Fruit fly (Drosophila melanogaster) whole organism, embryonic: ENCODE data around the gene Lcp65Ae.

Experiments
- CG1024 ChIP-seq: fragments of 200-800 bp; sonication (Bioruptor generic); IDR thresholded peaks from 2 replicates; pipeline ENCODE4 v1.3.6; 2022; ENCODE audit warnings: missing biosample characterization, missing genetic modification characterization
- CG10366 ChIP-seq: fragments of 200-800 bp; sonication (Bioruptor generic); IDR thresholded peaks from 2 replicates; pipeline ENCODE4 v1.3.6; 2022; ENCODE audit warnings: missing biosample characterization, missing genetic modification characterization
- CG10431 ChIP-seq: fragments of 200-800 bp; sonication (Bioruptor generic); optimal IDR thresholded peaks from 3 replicates; lab custom pipeline; 2018; ENCODE audit warnings: missing biosample characterization, mild to moderate bottlenecking, missing genetic modification characterization
- CG10462 ChIP-seq: fragments of 200-800 bp; sonication (Bioruptor generic); optimal IDR thresholded peaks from 2 replicates; lab custom pipeline; 2016; ENCODE audit warnings: missing biosample characterization, missing genetic modification characterization
- CG11247 ChIP-seq: fragments of 200-800 bp; sonication (Bioruptor generic); IDR thresholded peaks from 2 replicates; pipeline ENCODE4 v1.3.6; 2022; ENCODE audit warnings: missing biosample characterization, missing genetic modification characterization
- CG12155 ChIP-seq: fragments of 200-800 bp; sonication (Bioruptor generic); optimal IDR thresholded peaks from 3 replicates; lab custom pipeline; 2016; ENCODE audit warnings: missing biosample characterization, missing genetic modification characterization
- CG17186 ChIP-seq: fragments of 200-800 bp; sonication (Bioruptor generic); optimal IDR thresholded peaks from 3 replicates; lab custom pipeline; 2017; ENCODE audit warnings: missing biosample characterization, missing genetic modification reagents, missing genetic modification characterization
- CG17568 ChIP-seq: fragments of 200-800 bp; sonication (Bioruptor generic); optimal IDR thresholded peaks from 2 replicates; lab custom pipeline; 2018; ENCODE audit warnings: missing biosample characterization, mild to moderate bottlenecking, missing genetic modification characterization, moderate library complexity
- CG17612 ChIP-seq: fragments of 200-800 bp; sonication (Bioruptor generic); IDR thresholded peaks from 2 replicates; pipeline ENCODE4 v1.3.6; 2022; ENCODE audit warnings: missing biosample characterization, missing genetic modification characterization
- CG17829 ChIP-seq: fragments of 200-800 bp; optimal IDR thresholded peaks from 2 replicates; lab custom pipeline; 2019; ENCODE audit warnings: missing biosample characterization, mild to moderate bottlenecking, missing genetic modification characterization, moderate library complexity
- CG2678 ChIP-seq: fragments of 200-800 bp; sonication (Bioruptor generic); optimal IDR thresholded peaks from 3 replicates; lab custom pipeline; 2019; ENCODE audit warnings: missing biosample characterization, mild to moderate bottlenecking, missing genetic modification characterization, moderate library complexity
- CG2875 ChIP-seq: fragments of 200-800 bp; sonication (Bioruptor generic); optimal IDR thresholded peaks from 2 replicates; lab custom pipeline; 2017; ENCODE audit warnings: missing biosample characterization, mild to moderate bottlenecking, missing genetic modification characterization, missing genetic modification reagents
- CG30020 ChIP-seq: fragments of 200-800 bp; optimal IDR thresholded peaks from 2 replicates; lab custom pipeline; 2019; ENCODE audit warnings: missing biosample characterization, mild to moderate bottlenecking, missing genetic modification characterization, moderate library complexity
- CG30431 ChIP-seq: fragments of 200-800 bp; sonication (Bioruptor generic); optimal IDR thresholded peaks from 2 replicates; lab custom pipeline; 2017; ENCODE audit warnings: missing biosample characterization, missing genetic modification characterization
- CG33213 ChIP-seq: fragments of 200-800 bp; sonication (Bioruptor generic); optimal IDR thresholded peaks from 3 replicates; lab custom pipeline; 2016; ENCODE audit warnings: missing biosample characterization, missing genetic modification characterization
- CG3847 ChIP-seq: fragments of 200-800 bp; sonication (Bioruptor generic); IDR thresholded peaks from 2 replicates; pipeline ENCODE4 v1.3.6; 2022; ENCODE audit warnings: missing biosample characterization, missing genetic modification characterization
- CG5953 ChIP-seq: fragments of 200-800 bp; sonication (Bioruptor generic); IDR thresholded peaks from 2 replicates; pipeline ENCODE4 v1.3.6; 2022; ENCODE audit warnings: missing biosample characterization, missing genetic modification characterization
- CG6254 ChIP-seq: fragments of 200-800 bp; sonication (Bioruptor generic); optimal IDR thresholded peaks from 3 replicates; lab custom pipeline; 2017; ENCODE audit warnings: mild to moderate bottlenecking, missing biosample characterization, missing genetic modification reagents, missing genetic modification characterization
- CG6272 ChIP-seq: fragments of 200-800 bp; sonication (Bioruptor generic); IDR thresholded peaks from 2 replicates; pipeline ENCODE4 v1.3.6; 2022; ENCODE audit warnings: missing biosample characterization, missing genetic modification characterization
- CG6765 ChIP-seq: fragments of 200-800 bp; sonication (Bioruptor generic); optimal IDR thresholded peaks from 3 replicates; lab custom pipeline; 2017; ENCODE audit warnings: missing biosample characterization, mild to moderate bottlenecking, missing genetic modification characterization
- CG7987 ChIP-seq: fragments of 200-800 bp; sonication (Bioruptor generic); optimal IDR thresholded peaks from 2 replicates; lab custom pipeline; 2018; ENCODE audit warnings: missing biosample characterization, mild to moderate bottlenecking, missing genetic modification characterization, moderate library complexity
- CG8478 ChIP-seq: fragments of >200 bp; optimal IDR thresholded peaks from 2 replicates; lab custom pipeline; 2018
- CG9437 ChIP-seq: fragments of 200-800 bp; sonication (Bioruptor generic); optimal IDR thresholded peaks from 2 replicates; lab custom pipeline; 2018; ENCODE audit warnings: missing biosample characterization, mild to moderate bottlenecking, missing genetic modification characterization
- Chrac-16 ChIP-seq: fragments of 200-800 bp; sonication (Bioruptor generic); optimal IDR thresholded peaks from 3 replicates; lab custom pipeline; 2016; ENCODE audit warnings: missing biosample characterization, missing genetic modification characterization
- Ets97D ChIP-seq: fragments of 200-800 bp; sonication (Bioruptor generic); optimal IDR thresholded peaks from 3 replicates; lab custom pipeline; 2016; ENCODE audit warnings: missing biosample characterization, missing genetic modification characterization
- H2.0 ChIP-seq: fragments of 200-800 bp; sonication (Bioruptor generic); IDR thresholded peaks from 2 replicates; pipeline ENCODE4 v1.3.6; 2022; ENCODE audit warnings: missing biosample characterization, missing genetic modification characterization
- HLH3B ChIP-seq: fragments of 200-800 bp; sonication (Bioruptor generic); IDR thresholded peaks from 2 replicates; pipeline ENCODE4 v1.3.6; 2022; ENCODE audit warnings: missing biosample characterization, missing genetic modification characterization
- Hr51 ChIP-seq, 2 experiments: fragments of 200-800 bp; sonication (Bioruptor generic); optimal IDR thresholded peaks; 2 replicates in 1 of 2; 3 replicates in 1 of 2; lab custom pipeline; 2016 to 2018; ENCODE audit warnings: missing biosample characterization in 2 of 2, missing genetic modification characterization in 2 of 2, mild to moderate bottlenecking in 1 of 2, moderate library complexity in 1 of 2
- NK7.1 ChIP-seq: fragments of 200-800 bp; sonication (Bioruptor generic); optimal IDR thresholded peaks from 3 replicates; lab custom pipeline; 2016; ENCODE audit warnings: missing biosample characterization, missing genetic modification characterization
- Ravus ChIP-seq: fragments of 200-800 bp; sonication (Bioruptor generic); IDR thresholded peaks from 2 replicates; pipeline ENCODE4 v1.3.6; 2022; ENCODE audit warnings: missing biosample characterization, missing genetic modification characterization
- Rfx ChIP-seq: fragments of 200-800 bp; sonication (Bioruptor generic); IDR thresholded peaks from 2 replicates; pipeline ENCODE4 v1.3.6; 2022; ENCODE audit warnings: missing biosample characterization, missing genetic modification characterization
- bigmax ChIP-seq: fragments of 200-800 bp; sonication (Bioruptor generic); optimal IDR thresholded peaks from 2 replicates; lab custom pipeline; 2018; ENCODE audit warnings: missing biosample characterization, mild to moderate bottlenecking, missing genetic modification characterization
- emc ChIP-seq: fragments of 200-800 bp; sonication (Bioruptor generic); optimal IDR thresholded peaks from 2 replicates; lab custom pipeline; 2016; ENCODE audit warnings: missing biosample characterization, missing genetic modification characterization
- her ChIP-seq: fragments of 200-800 bp; sonication (Bioruptor generic); optimal IDR thresholded peaks from 2 replicates; lab custom pipeline; 2016; ENCODE audit warnings: missing biosample characterization, missing genetic modification characterization
- ind ChIP-seq: fragments of 200-800 bp; sonication (Bioruptor generic); optimal IDR thresholded peaks from 3 replicates; lab custom pipeline; 2016; ENCODE audit warnings: missing biosample characterization, missing genetic modification characterization
- lov ChIP-seq, 2 experiments: fragments of 200-800 bp in 1 of 2; fragments of >200 bp in 1 of 2; sonication (Bioruptor generic) in 1 of 2; IDR thresholded peaks in 1 of 2; optimal IDR thresholded peaks in 1 of 2; 2 replicates in 1 of 2; 3 replicates in 1 of 2; pipeline versions ENCODE4 v1.3.6 to Lab custom; 2017 to 2022; ENCODE audit warnings: missing biosample characterization in 1 of 2, missing genetic modification characterization in 1 of 2
- luna ChIP-seq: fragments of 200-800 bp; sonication (Bioruptor generic); optimal IDR thresholded peaks from 2 replicates; lab custom pipeline; 2016; ENCODE audit warnings: missing biosample characterization, missing genetic modification characterization
- pan ChIP-seq, 4 experiments: fragments of >200 bp in 3 of 4; fragments of 200-800 bp in 1 of 4; sonication (Bioruptor generic) in 1 of 4; optimal IDR thresholded peaks in 3 of 4; IDR thresholded peaks in 1 of 4; 2 replicates each; pipeline versions ENCODE4 v1.3.6 to Lab custom; 2017 to 2022; ENCODE audit warnings: missing biosample characterization in 2 of 4, missing genetic modification characterization in 2 of 4, mixed read lengths in 1 of 4
- pb ChIP-seq: fragments of 200-800 bp; sonication (Bioruptor generic); optimal IDR thresholded peaks from 3 replicates; lab custom pipeline; 2016; ENCODE audit warnings: missing biosample characterization, missing genetic modification characterization
- sc ChIP-seq, 3 experiments: fragments of >200 bp in 2 of 3; fragments of 200-800 bp in 1 of 3; sonication (Bioruptor generic) in 1 of 3; optimal IDR thresholded peaks; 2 replicates in 2 of 3; 3 replicates in 1 of 3; lab custom pipeline; 2017; ENCODE audit warnings: mild to moderate bottlenecking in 1 of 3, missing biosample characterization in 1 of 3, missing genetic modification characterization in 1 of 3, missing genetic modification reagents in 1 of 3
- scrt ChIP-seq: fragments of 200-800 bp; sonication (Bioruptor generic); optimal IDR thresholded peaks from 2 replicates; lab custom pipeline; 2018; ENCODE audit warnings: missing biosample characterization, mild to moderate bottlenecking, missing genetic modification characterization, moderate library complexity
- sens-2 ChIP-seq: fragments of 200-800 bp; sonication (Bioruptor generic); IDR thresholded peaks from 2 replicates; pipeline ENCODE4 v1.3.6; 2022; ENCODE audit warnings: missing biosample characterization, missing genetic modification characterization
- seq ChIP-seq: fragments of 200-800 bp; sonication (Bioruptor generic); IDR thresholded peaks from 2 replicates; pipeline ENCODE4 v1.3.6; 2022; ENCODE audit warnings: missing biosample characterization, missing genetic modification characterization
- sisA ChIP-seq: fragments of 200-800 bp; sonication (Bioruptor generic); IDR thresholded peaks from 2 replicates; pipeline ENCODE4 v1.3.6; 2022; ENCODE audit warnings: missing biosample characterization, missing genetic modification characterization
- ssp ChIP-seq: fragments of 200-800 bp; sonication (Bioruptor generic); IDR thresholded peaks from 2 replicates; pipeline ENCODE4 v1.3.6; 2022; ENCODE audit warnings: missing biosample characterization, missing genetic modification characterization
- stwl ChIP-seq: fragments of 200-800 bp; sonication (Bioruptor generic); optimal IDR thresholded peaks from 3 replicates; lab custom pipeline; 2018; ENCODE audit warnings: missing biosample characterization, mild to moderate bottlenecking, missing genetic modification characterization, moderate library complexity
- trem ChIP-seq: fragments of 200-800 bp; optimal IDR thresholded peaks from 3 replicates; lab custom pipeline; 2019; ENCODE audit warnings: missing biosample characterization, mild to moderate bottlenecking, missing genetic modification characterization, moderate library complexity
- z ChIP-seq: fragments of 200-800 bp; sonication (Bioruptor generic); IDR thresholded peaks from 3 replicates; pipeline ENCODE4 v1.3.6; 2022; ENCODE audit warnings: missing biosample characterization, missing genetic modification characterization

Lcp65Ae gene

DNA sequence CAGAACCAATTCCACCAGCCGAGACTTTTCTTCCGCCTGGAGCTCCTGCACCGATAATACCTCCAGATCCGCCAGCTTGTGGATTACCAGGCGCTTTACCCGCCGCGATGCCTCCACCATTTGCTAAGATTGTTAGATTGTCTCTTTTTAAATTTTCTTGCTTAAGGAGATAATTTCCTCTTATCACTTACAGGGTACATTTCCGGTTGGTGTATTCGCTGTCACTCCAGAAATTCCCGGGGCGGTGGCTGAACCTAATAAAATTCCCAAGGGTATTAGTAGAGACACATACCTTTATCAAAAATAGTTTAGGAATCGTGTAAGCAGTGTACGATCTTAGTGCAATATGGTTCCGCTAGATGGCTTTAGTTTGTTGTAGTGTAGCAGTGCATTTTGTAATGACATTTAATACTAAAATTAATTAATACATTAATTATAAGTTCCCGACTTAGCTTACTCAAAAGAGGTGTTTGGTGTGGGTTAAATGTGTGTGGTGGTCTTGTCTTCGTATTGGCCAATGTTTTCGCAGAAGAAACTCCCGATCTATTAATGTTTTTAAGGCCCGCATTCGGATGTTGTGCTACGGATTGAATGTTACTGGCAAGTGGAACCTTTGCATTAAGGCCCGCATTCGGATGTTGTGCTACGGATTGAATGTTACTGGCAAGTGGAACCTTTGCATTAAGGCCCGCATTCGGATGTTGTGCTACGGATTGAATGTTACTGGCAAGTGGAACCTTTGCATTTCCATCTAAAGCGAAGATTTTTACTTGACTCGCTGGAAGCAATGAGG, 13.1 kb downstream of the Lcp65Ae start (continued):
- TF ChIP-seq H2.0 (GFP tag; lab: Robert Waterston, UW) (peak; percentile 58; the same call in 1 of the 2 replicates), CG6272 (peak; percentile 55), CG10431 (GFP tag; lab: Kevin White, UChicago) (peak; percentile 54), CG12155 (peak; percentile 59), Ets97D (GFP tag; lab: Kevin White, UChicago) (peak; percentile 99), ind (GFP tag; lab: Kevin White, UChicago) (peak; percentile 20), CG2875 (GFP tag; lab: Kevin White, UChicago) (peak; percentile 84), Hr51 (GFP tag; optimal IDR thresholded peaks at IDR 0.05; lab: Kevin White, UChicago) (peak; percentile 46 to 53), CG5953 (GFP tag; lab: Robert Waterston, UW) (peak; percentile 79), CG10462 (peak; percentile 7), emc (GFP tag; lab: Kevin White, UChicago) (peak; percentile 64), pan (optimal IDR thresholded peaks at IDR 0.05; lab: Kevin White, UChicago) (no peak), pan (GFP tag; optimal IDR thresholded peaks at IDR 0.05 in 1 of 2, IDR thresholded peaks at IDR 0.05 in 1 of 2) (peak in 1 of 2 experiments; percentile 88), CG17186 (peak; percentile 49), CG7987 (peak; percentile 94), bigmax (GFP tag; lab: Kevin White, UChicago) (peak; percentile 68), CG2678 (tag; lab: Kevin White, UChicago) (no peak), CG6254 (GFP tag; lab: Kevin White, UChicago) (peak; percentile 99), trem (tag; lab: Kevin White, UChicago) (peak; percentile 41), pb (peak; percentile 84), z (GFP tag; lab: Robert Waterston, UW) (no peak; the same call in 2 of the 3 replicates), CG10366 (GFP tag; lab: Robert Waterston, UW) (peak; percentile 72), CG17568 (peak; percentile 79), sc (optimal IDR thresholded peaks at IDR 0.05; lab: Kevin White, UChicago) (no peak), sc (GFP tag; optimal IDR thresholded peaks at IDR 0.05; lab: Kevin White, UChicago) (peak; percentile 29), Ravus (no peak; the same call in 1 of the 2 replicates), CG11247 (peak; percentile 79), CG30431 (peak; percentile 56), ssp (GFP tag; lab: Robert Waterston, UW) (peak; percentile 96), CG30020 (tag; lab: Kevin White, UChicago) (peak; percentile 97), lov (optimal IDR thresholded peaks at IDR 0.05; lab: Kevin White, UChicago) (no peak), lov (GFP tag; IDR thresholded peaks at IDR 0.05; lab: Robert Waterston, UW) (peak; percentile 97), NK7.1 (GFP tag; lab: Kevin White, UChicago) (peak; percentile 79), CG6765 (peak; percentile 88), sisA (GFP tag; lab: Robert Waterston, UW) (no peak), her (GFP tag; lab: Kevin White, UChicago) (peak; percentile 64), CG17829 (tag; lab: Kevin White, UChicago) (peak; percentile 69), HLH3B (GFP tag; lab: Robert Waterston, UW) (peak; percentile 80), CG9437 (peak; percentile 34), CG33213 (GFP tag; lab: Kevin White, UChicago) (peak; percentile 82), sens-2 (GFP tag; lab: Robert Waterston, UW) (peak; percentile 84), stwl (tag; lab: Kevin White, UChicago) (peak; percentile 73), luna (peak; percentile 81), CG3847 (peak; percentile 67), CG1024 (GFP tag; lab: Robert Waterston, UW) (peak; percentile 89), Rfx (GFP tag; lab: Robert Waterston, UW) (peak; percentile 91), scrt (peak; percentile 76), CG8478 (lab: Kevin White, UChicago) (no peak), CG17612 (GFP tag; lab: Robert Waterston, UW) (no peak), seq (GFP tag; lab: Robert Waterston, UW) (peak; percentile 79), Chrac-16 (no peak)
